Fruit fly (Drosophila melanogaster) whole organism: ENCODE results near the gene CG32640.
"Not testable (repeated sequence)": the region's sequence is repeated elsewhere in the genome, so short reads cannot be mapped to it uniquely, and the experiment has no call there.

Experiments used
- CG8478 ChIP-seq: fragments of >200 bp; optimal IDR thresholded peaks from 2 replicates; lab custom pipeline; 2018; ENCODE audit warnings: inconsistent platforms
- Dll ChIP-seq: fragments of >200 bp; optimal IDR thresholded peaks from 2 replicates; lab custom pipeline; 2017
- EcR ChIP-seq, 2 experiments: fragments of >200 bp; optimal IDR thresholded peaks; 2 replicates each; lab custom pipeline; 2017; ENCODE audit warnings: missing biosample characterization in 2 of 2, missing genetic modification characterization in 2 of 2, missing genetic modification reagents in 2 of 2
- pan ChIP-seq: fragments of >200 bp; optimal IDR thresholded peaks from 2 replicates; lab custom pipeline; 2017
- psq ChIP-seq: fragments of >200 bp; optimal IDR thresholded peaks from 2 replicates; lab custom pipeline; 2017
- usp ChIP-seq: fragments of >200 bp; optimal IDR thresholded peaks from 2 replicates; lab custom pipeline; 2017; ENCODE audit warnings: missing biosample characterization, missing genetic modification characterization, mixed read lengths

CG32640 gene

DNA sequence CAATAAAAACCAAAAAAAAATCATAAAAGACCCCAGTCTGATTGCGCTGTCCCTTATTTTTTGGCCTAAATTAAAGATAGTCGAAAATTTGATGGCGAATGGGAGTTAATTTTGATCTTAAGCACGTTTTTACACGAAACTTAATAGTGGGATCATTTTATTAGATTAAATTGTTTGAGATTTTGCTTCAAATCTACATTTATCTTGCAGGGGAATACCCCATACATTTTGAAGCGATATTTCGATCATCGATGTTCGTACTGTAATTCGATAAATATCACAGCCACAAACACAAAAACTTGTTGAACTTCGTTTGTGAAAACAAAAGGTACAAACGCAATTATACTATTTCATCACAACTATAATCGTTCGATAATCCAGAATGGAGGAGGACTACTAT is at the start of gene CG32640:
CG32640 (plus strand) TSS at position 286 of the 400 bp plus-strand sequence.
- TF ChIP-seq psq (lab: Kevin White, UChicago); Dll (lab: Kevin White, UChicago); usp (GFP tag; lab: Kevin White, UChicago): not testable (repeated sequence)

DNA sequence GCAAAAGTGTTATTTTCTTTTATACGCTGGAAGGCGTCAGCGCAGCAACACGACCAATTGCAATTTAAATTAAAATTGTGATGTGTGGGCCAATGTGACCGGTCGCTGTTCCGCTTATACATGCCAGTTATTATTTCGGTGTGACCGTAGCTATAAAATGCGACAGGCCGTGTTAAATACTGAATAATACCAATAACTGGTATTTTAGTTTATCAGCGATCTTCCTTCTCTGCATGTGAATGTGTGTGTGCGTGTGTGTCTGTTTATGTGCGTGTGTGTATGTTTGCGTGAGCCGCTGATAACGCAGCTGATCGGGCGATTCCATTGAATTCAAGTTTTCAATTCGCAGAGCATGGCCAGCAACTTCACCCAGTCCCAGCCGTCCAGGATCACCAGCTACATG is 49.1 kb upstream of the CG32640 start, which contains the start of the genes CG32638, CG15717 and MFS10:
CG32638 (minus strand) TSS at position 45 of the 403 bp plus-strand sequence.
CG15717 (plus strand) TSS at position 203 of the 403 bp plus-strand sequence.
MFS10 (plus strand) TSS at position 269 of the 403 bp plus-strand sequence.
- TF ChIP-seq EcR (GFP tag; optimal IDR thresholded peaks at IDR 0.05; lab: Kevin White, UChicago) (no peak), Dll (lab: Kevin White, UChicago) (no peak), pan (lab: Kevin White, UChicago) (no peak), psq (lab: Kevin White, UChicago) (no peak), usp (GFP tag; lab: Kevin White, UChicago) (no peak), CG8478 (lab: Kevin White, UChicago) (no peak)

DNA sequence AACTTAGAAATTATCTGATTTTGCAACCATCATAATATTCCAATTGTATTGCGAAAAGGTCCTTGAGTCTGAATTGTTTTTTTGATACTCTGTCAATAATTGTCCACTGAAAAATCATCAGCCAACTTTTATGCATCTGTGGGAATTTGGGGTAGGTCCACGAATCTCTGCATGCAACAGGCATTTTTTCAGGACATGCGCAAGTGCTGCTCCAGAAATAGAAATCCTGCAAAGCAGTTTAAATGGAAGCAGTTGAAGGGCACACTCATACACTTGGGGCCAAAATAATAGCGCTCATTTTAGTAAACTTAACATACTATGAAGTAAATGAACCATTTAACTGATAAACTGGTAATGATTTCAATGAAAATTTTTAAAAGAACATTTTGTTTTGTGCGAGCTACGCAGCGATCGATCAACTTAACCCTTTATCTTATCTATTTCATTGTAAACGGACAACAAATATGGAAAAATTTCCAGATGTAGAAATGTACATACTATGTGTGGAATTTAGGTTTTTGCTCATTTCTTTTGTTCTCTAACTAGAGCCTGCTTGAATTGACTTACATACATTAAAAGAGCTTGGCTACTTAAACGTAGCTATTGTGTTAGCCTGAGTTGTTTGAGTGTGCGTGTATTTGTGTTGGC is 47.5 kb upstream of the CG32640 start:
- no peak for TF ChIP-seq usp (GFP tag; lab: Kevin White, UChicago)
- no peak for TF ChIP-seq pan (lab: Kevin White, UChicago)
- no peak for TF ChIP-seq EcR (GFP tag; optimal IDR thresholded peaks at IDR 0.05; lab: Kevin White, UChicago)
- TF ChIP-seq CG8478 (lab: Kevin White, UChicago): no peak
- TF ChIP-seq psq (lab: Kevin White, UChicago): no peak
- TF ChIP-seq Dll (lab: Kevin White, UChicago): no peak

DNA sequence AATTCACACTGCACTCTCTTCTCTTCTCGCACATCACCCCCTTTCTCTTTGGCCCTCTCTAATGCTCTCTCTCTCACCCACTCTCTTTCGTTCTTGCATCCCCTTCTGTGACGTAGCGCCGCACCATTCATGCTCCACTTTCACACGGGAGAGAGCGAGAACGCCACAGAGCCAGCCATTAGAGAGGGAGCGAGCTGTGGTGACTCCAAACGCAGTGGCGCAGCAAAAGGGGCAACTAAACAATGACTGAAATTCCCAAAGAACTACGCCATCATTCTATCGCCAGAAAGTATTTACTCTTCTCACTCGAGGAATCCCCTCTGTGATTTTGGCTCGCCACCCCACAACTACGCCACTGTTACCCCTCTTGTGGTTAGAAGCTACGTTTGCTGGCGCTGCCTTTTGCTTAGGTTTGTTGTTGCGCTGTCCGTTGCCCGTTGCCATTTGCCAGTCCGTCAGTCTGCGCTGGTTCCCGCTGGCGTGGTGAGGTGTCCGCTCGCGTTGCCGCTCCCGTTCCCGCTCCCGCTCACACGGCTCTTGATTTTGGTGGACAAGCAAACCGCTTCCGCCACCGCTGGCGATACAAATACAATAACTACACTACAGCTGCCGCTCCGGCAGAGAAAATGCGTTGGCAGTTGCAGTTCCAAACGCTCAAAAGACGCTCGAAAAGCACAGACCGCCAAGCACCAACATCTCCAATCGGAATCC is 46.6 kb upstream of the CG32640 start:
- TF ChIP-seq pan (lab: Kevin White, UChicago): no peak
- no peak for TF ChIP-seq EcR (GFP tag; optimal IDR thresholded peaks at IDR 0.05; lab: Kevin White, UChicago)
- TF ChIP-seq usp (GFP tag; lab: Kevin White, UChicago): no peak
- TF ChIP-seq Dll (lab: Kevin White, UChicago): peak; percentile 68
- TF ChIP-seq psq (lab: Kevin White, UChicago): no peak
- no peak for TF ChIP-seq CG8478 (lab: Kevin White, UChicago)

DNA sequence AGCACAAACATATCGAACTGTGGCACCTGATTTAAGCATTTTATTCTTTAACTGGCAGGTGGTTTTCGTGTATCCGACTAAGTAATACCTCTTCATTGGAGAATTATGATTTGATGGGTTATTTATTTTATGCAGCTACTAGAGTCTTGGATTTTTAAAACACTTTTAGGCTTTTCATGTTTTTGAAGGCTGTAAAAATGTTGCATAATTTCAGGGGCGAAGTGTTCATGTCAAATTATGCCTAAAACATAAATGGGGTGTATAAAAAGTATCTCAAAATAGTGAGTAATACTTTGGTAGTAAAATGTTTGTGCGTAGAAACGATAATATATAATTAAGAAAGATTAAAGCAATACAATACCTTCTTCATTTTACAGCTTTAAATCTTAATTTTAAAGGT is 43.0 kb upstream of the CG32640 start:
- TF ChIP-seq usp (GFP tag; lab: Kevin White, UChicago) (no peak), psq (lab: Kevin White, UChicago) (no peak), Dll (lab: Kevin White, UChicago) (no peak), pan (lab: Kevin White, UChicago) (no peak), EcR (GFP tag; optimal IDR thresholded peaks at IDR 0.05; lab: Kevin White, UChicago) (no peak), CG8478 (lab: Kevin White, UChicago) (no peak)

DNA sequence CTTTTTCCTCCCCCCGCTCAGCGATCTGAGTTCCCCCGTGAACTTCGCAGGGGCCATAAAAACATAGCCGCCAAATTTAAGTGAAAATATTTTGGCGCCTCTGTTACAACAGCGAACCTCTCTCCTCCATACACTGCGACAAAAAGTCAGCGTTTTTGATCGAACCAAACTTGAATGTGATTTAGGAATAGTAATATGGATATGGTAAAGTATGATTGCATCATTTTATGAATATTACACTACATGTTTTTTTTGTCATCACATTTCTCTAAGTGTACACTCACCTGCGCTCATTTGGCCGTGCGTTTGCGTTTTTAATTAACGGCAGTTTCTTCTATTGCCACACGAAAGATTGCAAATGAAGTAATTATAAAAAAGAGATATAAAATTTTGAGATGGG is 42.1 kb upstream of the CG32640 start:
- no peak for TF ChIP-seq EcR (GFP tag; optimal IDR thresholded peaks at IDR 0.05; lab: Kevin White, UChicago)
- no peak for TF ChIP-seq psq (lab: Kevin White, UChicago)
- no peak for TF ChIP-seq usp (GFP tag; lab: Kevin White, UChicago)
- no peak for TF ChIP-seq CG8478 (lab: Kevin White, UChicago)
- no peak for TF ChIP-seq Dll (lab: Kevin White, UChicago)

DNA sequence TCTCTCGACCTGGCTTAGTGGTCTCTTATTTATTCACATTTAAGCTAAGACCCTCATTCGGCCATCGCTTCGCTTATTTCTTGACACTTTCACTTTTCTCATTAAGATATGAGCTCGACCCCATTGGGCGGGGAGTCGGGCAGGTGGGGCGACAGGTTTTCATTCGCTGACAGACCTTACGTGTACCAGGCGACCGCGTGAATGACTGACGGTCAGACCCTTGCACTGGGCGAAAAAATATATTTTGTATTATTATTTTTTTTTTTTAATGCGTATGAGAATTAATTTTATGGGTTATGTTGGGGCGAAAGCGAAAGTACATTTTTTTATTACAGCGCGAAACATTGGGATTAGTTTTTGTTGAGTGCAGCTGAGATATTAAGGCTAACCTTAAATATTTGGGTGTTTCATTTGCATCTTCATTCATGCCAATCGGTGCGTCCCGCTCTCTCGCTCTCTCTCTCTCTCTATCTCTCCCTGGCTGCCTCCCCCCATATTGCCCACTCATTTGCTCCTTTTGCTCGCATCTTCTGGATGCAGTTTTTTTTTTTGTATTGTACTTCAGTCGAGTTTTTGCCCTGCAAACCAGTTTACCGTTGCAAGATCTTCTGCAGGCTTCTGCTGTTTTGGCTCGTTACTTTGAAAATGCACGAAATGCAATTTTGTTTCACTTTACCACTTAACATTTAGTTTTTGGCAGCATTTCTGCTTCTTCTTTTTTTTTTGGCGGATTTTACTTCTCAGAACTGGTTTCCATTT is 40.7 kb upstream of the CG32640 start:
- TF ChIP-seq CG8478 (lab: Kevin White, UChicago) (no peak), Dll (lab: Kevin White, UChicago) (no peak), psq (lab: Kevin White, UChicago) (no peak), usp (GFP tag; lab: Kevin White, UChicago) (no peak), pan (lab: Kevin White, UChicago) (no peak)

DNA sequence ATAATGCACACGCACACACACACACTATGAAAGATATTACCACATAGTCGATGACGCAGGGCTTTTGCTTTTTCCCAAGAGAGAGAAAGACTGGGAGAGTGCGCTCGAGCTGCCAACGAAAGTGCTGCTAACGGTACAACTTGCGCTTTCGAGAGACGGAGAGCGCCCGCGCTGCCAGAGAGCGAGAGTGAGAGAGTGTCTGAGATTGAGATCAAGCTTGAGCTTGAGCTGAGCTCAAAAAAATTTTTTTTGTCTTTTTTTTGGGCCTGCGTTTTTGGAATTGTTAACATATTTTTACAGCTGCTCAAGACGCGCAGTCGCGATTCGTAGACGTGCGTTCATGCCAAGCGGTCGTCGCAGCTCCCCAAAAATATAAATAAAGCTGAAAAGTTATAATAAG is 38.9 kb upstream of the CG32640 start, which contains the start of gene CG32645:
CG32645 (plus strand) TSS at position 313 of the 400 bp plus-strand sequence.
- TF ChIP-seq Dll (lab: Kevin White, UChicago) (peak; percentile 11), pan (lab: Kevin White, UChicago) (no peak)

DNA sequence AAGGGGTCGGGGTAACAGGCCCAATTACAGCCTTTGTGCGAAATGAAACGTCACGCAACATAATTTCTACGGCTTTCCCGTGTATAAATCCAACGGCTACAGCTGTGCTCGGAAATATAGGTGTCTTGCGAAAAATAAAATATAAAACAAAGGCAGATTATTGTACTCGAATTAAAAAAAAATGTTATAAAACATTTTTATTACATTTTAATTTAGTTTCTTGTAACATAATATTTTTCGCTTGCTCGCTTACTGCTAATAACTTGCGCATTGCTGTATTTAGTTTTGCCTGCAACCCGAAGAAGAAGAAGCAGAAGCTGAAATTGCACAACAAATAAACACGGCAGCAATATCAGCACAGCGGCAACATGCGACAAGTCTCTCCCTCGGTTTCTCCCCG is 34.7 kb upstream of the CG32640 start:
- TF ChIP-seq usp (GFP tag; lab: Kevin White, UChicago): no peak
- TF ChIP-seq psq (lab: Kevin White, UChicago): no peak
- TF ChIP-seq Dll (lab: Kevin White, UChicago): no peak
- no peak for TF ChIP-seq pan (lab: Kevin White, UChicago)
- TF ChIP-seq CG8478 (lab: Kevin White, UChicago): no peak
- no peak for TF ChIP-seq EcR (GFP tag; optimal IDR thresholded peaks at IDR 0.05; lab: Kevin White, UChicago)

DNA sequence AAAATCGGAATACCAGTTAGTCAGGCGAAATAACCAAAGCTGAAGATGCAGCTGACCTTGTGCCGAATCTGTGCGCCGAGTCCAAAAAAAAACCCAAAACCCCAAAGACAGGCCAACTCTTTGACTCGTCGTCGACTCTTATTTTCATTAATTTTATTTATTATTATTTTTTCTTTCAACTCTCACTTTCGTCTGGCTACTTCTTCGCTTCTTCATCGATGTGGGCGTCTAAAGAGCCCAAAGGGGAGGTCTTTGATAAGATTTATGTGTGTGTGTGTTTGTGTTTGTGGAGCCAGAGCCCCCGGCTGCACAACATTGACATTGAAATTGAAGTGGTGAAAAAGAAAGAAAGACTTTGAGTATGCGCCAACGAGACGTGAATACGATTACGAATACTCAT is 31.9 kb upstream of the CG32640 start:
- TF ChIP-seq Dll (lab: Kevin White, UChicago): no peak
- no peak for TF ChIP-seq CG8478 (lab: Kevin White, UChicago)
- no peak for TF ChIP-seq pan (lab: Kevin White, UChicago)
- TF ChIP-seq usp (GFP tag; lab: Kevin White, UChicago): no peak
- no peak for TF ChIP-seq psq (lab: Kevin White, UChicago)
- TF ChIP-seq EcR (GFP tag; optimal IDR thresholded peaks at IDR 0.05; lab: Kevin White, UChicago): no peak

DNA sequence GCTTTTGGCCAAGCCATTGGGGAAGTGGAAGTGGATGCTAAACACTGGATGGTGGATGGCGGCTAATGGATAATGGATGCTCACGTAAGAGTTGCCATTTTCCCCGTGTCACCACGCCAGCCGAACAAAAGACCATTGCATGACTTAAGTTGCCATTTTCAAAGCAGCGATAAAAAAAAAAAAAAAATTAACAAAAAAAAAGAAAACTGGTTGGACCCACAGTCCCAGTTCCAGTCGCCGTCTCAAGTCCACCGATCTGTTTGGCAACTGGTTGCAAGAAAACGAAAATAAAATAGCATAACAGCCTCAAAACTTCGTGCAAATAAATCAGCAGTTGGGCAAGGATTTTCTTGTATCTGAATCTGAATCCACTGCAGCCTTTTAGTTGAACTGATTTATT is 28.7 kb upstream of the CG32640 start:
- TF ChIP-seq CG8478 (lab: Kevin White, UChicago): no peak
- no peak for TF ChIP-seq EcR (GFP tag; optimal IDR thresholded peaks at IDR 0.05; lab: Kevin White, UChicago)
- no peak for TF ChIP-seq pan (lab: Kevin White, UChicago)
- TF ChIP-seq usp (GFP tag; lab: Kevin White, UChicago): no peak
- TF ChIP-seq psq (lab: Kevin White, UChicago): no peak
- no peak for TF ChIP-seq Dll (lab: Kevin White, UChicago)
